Fruit fly (Drosophila melanogaster) whole organism, embryonic: ENCODE data around the gene CG42591.

ENCODE experiments used
- BEAF-32 ChIP-seq: fragments of 200-800 bp; sonication (Bioruptor generic); optimal IDR thresholded peaks from 3 replicates; lab custom pipeline; 2017; ENCODE audit warnings: missing biosample characterization, missing genetic modification characterization, mild to moderate bottlenecking, moderate library complexity, missing genetic modification reagents
- CG2199 ChIP-seq: fragments of 200-800 bp; sonication (Bioruptor generic); IDR thresholded peaks from 3 replicates; pipeline ENCODE4 v1.3.6; 2022; ENCODE audit warnings: missing biosample characterization, missing genetic modification characterization
- Elba2 ChIP-seq: fragments of 200-800 bp; sonication (Bioruptor generic); optimal IDR thresholded peaks from 3 replicates; lab custom pipeline; 2016; ENCODE audit warnings: missing biosample characterization, missing genetic modification characterization
- Rx ChIP-seq: fragments of 200-800 bp; sonication (Bioruptor generic); IDR thresholded peaks from 2 replicates; pipeline ENCODE4 v1.3.6; 2022; ENCODE audit warnings: missing biosample characterization, missing genetic modification characterization
- h ChIP-seq: fragments of >200 bp; optimal IDR thresholded peaks from 2 replicates; lab custom pipeline; 2017
- her ChIP-seq: fragments of 200-800 bp; sonication (Bioruptor generic); optimal IDR thresholded peaks from 2 replicates; lab custom pipeline; 2016; ENCODE audit warnings: missing biosample characterization, missing genetic modification characterization
- p53 ChIP-seq: fragments of 200-800 bp; sonication (Bioruptor generic); optimal IDR thresholded peaks from 2 replicates; lab custom pipeline; 2016; ENCODE audit warnings: missing biosample characterization, missing genetic modification characterization
- sug ChIP-seq: fragments of 200-800 bp; optimal IDR thresholded peaks from 2 replicates; lab custom pipeline; 2019; ENCODE audit warnings: missing biosample characterization, mild to moderate bottlenecking, missing genetic modification characterization, moderate library complexity

DNA sequence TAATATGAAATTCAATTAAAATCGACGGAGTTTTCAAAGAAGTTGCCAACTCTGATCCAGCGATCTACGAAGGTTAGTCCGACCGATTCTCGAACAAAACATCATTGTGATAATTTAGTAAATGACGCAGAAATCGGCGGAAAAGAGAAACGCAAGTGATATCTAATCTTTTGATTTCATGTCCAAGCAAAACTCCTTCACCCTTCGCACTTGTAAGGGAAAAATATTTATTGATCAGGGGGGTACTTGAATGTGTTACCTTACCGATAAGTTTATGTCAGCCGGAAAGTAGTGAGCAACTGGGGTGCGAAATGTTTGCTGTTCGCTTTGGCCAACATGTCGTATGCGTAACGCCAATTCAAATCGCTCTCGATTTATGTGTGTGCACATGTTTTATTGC, 27.3 kb upstream of the CG42591 start:
- TF ChIP-seq CG2199 (GFP tag; lab: Robert Waterston, UW) (no peak), p53 (GFP tag; lab: Kevin White, UChicago) (no peak), her (GFP tag; lab: Kevin White, UChicago) (no peak), Elba2 (GFP tag; lab: Kevin White, UChicago) (no peak), BEAF-32 (GFP tag; lab: Kevin White, UChicago) (no peak), Rx (GFP tag; lab: Robert Waterston, UW) (no peak), sug (tag; lab: Kevin White, UChicago) (peak; percentile 91), h (lab: Kevin White, UChicago) (no peak)
